Fruit fly (Drosophila melanogaster) whole organism, embryonic: ENCODE results near the gene CG6028.

ENCODE experiments used
- Atf-2 ChIP-seq: fragments of 200-800 bp; sonication (Bioruptor generic); optimal IDR thresholded peaks from 2 replicates; lab custom pipeline; 2016; ENCODE audit warnings: missing biosample characterization, missing genetic modification characterization
- CG1024 ChIP-seq: fragments of 200-800 bp; sonication (Bioruptor generic); IDR thresholded peaks from 2 replicates; pipeline ENCODE4 v1.3.6; 2022; ENCODE audit warnings: missing biosample characterization, missing genetic modification characterization
- CG10462 ChIP-seq: fragments of 200-800 bp; sonication (Bioruptor generic); optimal IDR thresholded peaks from 2 replicates; lab custom pipeline; 2016; ENCODE audit warnings: missing biosample characterization, missing genetic modification characterization
- CG12299 ChIP-seq: fragments of 200-800 bp; sonication (Bioruptor generic); optimal IDR thresholded peaks from 2 replicates; lab custom pipeline; 2018; ENCODE audit warnings: missing biosample characterization, mild to moderate bottlenecking, missing genetic modification characterization
- CG1233 ChIP-seq: fragments of 200-800 bp; sonication (Bioruptor generic); optimal IDR thresholded peaks from 4 replicates; lab custom pipeline; 2018; ENCODE audit warnings: missing biosample characterization, mild to moderate bottlenecking, missing genetic modification characterization
- CG14441 ChIP-seq: fragments of 200-800 bp; sonication (Bioruptor generic); IDR thresholded peaks from 2 replicates; pipeline ENCODE4 v1.3.6; 2022; ENCODE audit warnings: missing biosample characterization, missing genetic modification characterization
- CG15269 ChIP-seq: fragments of 200-800 bp; sonication (Bioruptor generic); optimal IDR thresholded peaks from 2 replicates; lab custom pipeline; 2018; ENCODE audit warnings: missing biosample characterization, mild to moderate bottlenecking, missing genetic modification characterization, moderate library complexity
- CG15601 ChIP-seq: fragments of 200-800 bp; sonication (Bioruptor generic); optimal IDR thresholded peaks from 3 replicates; lab custom pipeline; 2019; ENCODE audit warnings: missing biosample characterization, mild to moderate bottlenecking, missing genetic modification characterization, moderate library complexity
- CG16779 ChIP-seq: fragments of 200-800 bp; sonication (Bioruptor generic); IDR thresholded peaks from 2 replicates; pipeline ENCODE4 v1.3.6; 2022; ENCODE audit warnings: missing biosample characterization, missing genetic modification characterization
- CG17568 ChIP-seq: fragments of 200-800 bp; sonication (Bioruptor generic); optimal IDR thresholded peaks from 2 replicates; lab custom pipeline; 2018; ENCODE audit warnings: missing biosample characterization, mild to moderate bottlenecking, missing genetic modification characterization, moderate library complexity
- CG17912 ChIP-seq: fragments of 200-800 bp; sonication (Bioruptor generic); optimal IDR thresholded peaks from 2 replicates; lab custom pipeline; 2018; ENCODE audit warnings: missing biosample characterization, mild to moderate bottlenecking, missing genetic modification characterization
- CG18764 ChIP-seq: fragments of 200-800 bp; sonication (Bioruptor generic); optimal IDR thresholded peaks from 3 replicates; lab custom pipeline; 2016; ENCODE audit warnings: missing biosample characterization, missing genetic modification characterization
- CG3163 ChIP-seq: fragments of 200-800 bp; sonication (Bioruptor generic); optimal IDR thresholded peaks from 3 replicates; lab custom pipeline; 2016; ENCODE audit warnings: missing biosample characterization, missing genetic modification characterization
- CG32767 ChIP-seq: fragments of 200-800 bp; sonication (Bioruptor generic); IDR thresholded peaks from 2 replicates; pipeline ENCODE4 v1.3.6; 2022; ENCODE audit warnings: missing biosample characterization, missing genetic modification characterization
- CG4617 ChIP-seq: fragments of 200-800 bp; sonication (Bioruptor generic); optimal IDR thresholded peaks from 3 replicates; lab custom pipeline; 2016; ENCODE audit warnings: missing biosample characterization, missing genetic modification characterization, borderline replicate concordance
- CG6689 ChIP-seq: fragments of 200-800 bp; sonication (Bioruptor generic); IDR thresholded peaks from 2 replicates; pipeline ENCODE4 v1.3.6; 2022; ENCODE audit warnings: missing biosample characterization, missing genetic modification characterization
- CG7963 ChIP-seq: fragments of 200-800 bp; sonication (Bioruptor generic); IDR thresholded peaks from 3 replicates; pipeline ENCODE4 v1.3.6; 2022; ENCODE audit warnings: missing biosample characterization, missing genetic modification characterization; ENCODE audit not compliant: partially characterized antibody
- CG9727 ChIP-seq: fragments of 200-800 bp; sonication (Bioruptor generic); optimal IDR thresholded peaks from 3 replicates; lab custom pipeline; 2017; ENCODE audit warnings: missing biosample characterization, mild to moderate bottlenecking, missing genetic modification characterization
- CG9797 ChIP-seq: fragments of 200-800 bp; sonication (Bioruptor generic); optimal IDR thresholded peaks from 3 replicates; lab custom pipeline; 2018; ENCODE audit warnings: missing biosample characterization, mild to moderate bottlenecking, missing genetic modification characterization
- CHES-1-like ChIP-seq: fragments of 200-800 bp; sonication (Bioruptor generic); optimal IDR thresholded peaks from 2 replicates; lab custom pipeline; 2016; ENCODE audit warnings: missing biosample characterization, missing genetic modification characterization
- Camta ChIP-seq: fragments of 200-800 bp; sonication (Bioruptor generic); optimal IDR thresholded peaks from 2 replicates; lab custom pipeline; 2016; ENCODE audit warnings: missing biosample characterization, missing genetic modification characterization
- Dbx ChIP-seq: fragments of 200-800 bp; sonication (Bioruptor generic); IDR thresholded peaks from 3 replicates; pipeline ENCODE4 v1.3.6; 2022; ENCODE audit warnings: missing biosample characterization, missing genetic modification characterization
- Dip2 ChIP-seq: fragments of 200-800 bp; sonication (Bioruptor generic); IDR thresholded peaks from 2 replicates; pipeline ENCODE4 v1.3.6; 2022; ENCODE audit warnings: missing biosample characterization, missing genetic modification characterization
- Doc3 ChIP-seq: fragments of 200-800 bp; sonication (Bioruptor generic); IDR thresholded peaks from 3 replicates; pipeline ENCODE4 v1.3.6; 2022; ENCODE audit warnings: missing biosample characterization, missing genetic modification characterization; ENCODE audit not compliant: partially characterized antibody
- Drgx ChIP-seq: fragments of 200-800 bp; sonication (Bioruptor generic); IDR thresholded peaks from 2 replicates; pipeline ENCODE4 v1.3.6; 2022; ENCODE audit warnings: missing biosample characterization, missing genetic modification characterization
- Hand ChIP-seq: fragments of 200-800 bp; sonication (Bioruptor generic); optimal IDR thresholded peaks from 2 replicates; lab custom pipeline; 2017; ENCODE audit warnings: mild to moderate bottlenecking, missing biosample characterization, missing genetic modification reagents, missing genetic modification characterization
- Hr39 ChIP-seq: fragments of >200 bp; optimal IDR thresholded peaks from 2 replicates; lab custom pipeline; 2017
- Mrtf ChIP-seq: fragments of 200-800 bp; sonication (Bioruptor generic); IDR thresholded peaks from 3 replicates; pipeline ENCODE4 v1.3.6; 2022; ENCODE audit warnings: missing biosample characterization, missing genetic modification characterization
- Neu2 ChIP-seq: fragments of 200-800 bp; sonication (Bioruptor generic); optimal IDR thresholded peaks from 3 replicates; lab custom pipeline; 2016; ENCODE audit warnings: missing biosample characterization, missing genetic modification characterization, borderline replicate concordance
- Oaz ChIP-seq: fragments of 200-800 bp; sonication (Bioruptor generic); IDR thresholded peaks from 2 replicates; pipeline ENCODE4 v1.3.6; 2022; ENCODE audit warnings: missing biosample characterization, missing genetic modification characterization
- bigmax ChIP-seq: fragments of 200-800 bp; sonication (Bioruptor generic); optimal IDR thresholded peaks from 2 replicates; lab custom pipeline; 2018; ENCODE audit warnings: missing biosample characterization, mild to moderate bottlenecking, missing genetic modification characterization
- chm ChIP-seq: fragments of 200-800 bp; sonication (Bioruptor generic); IDR thresholded peaks from 2 replicates; pipeline ENCODE4 v1.3.6; 2022; ENCODE audit warnings: missing biosample characterization, missing genetic modification characterization
- dan ChIP-seq: fragments of 200-800 bp; sonication (Bioruptor generic); IDR thresholded peaks from 2 replicates; pipeline ENCODE4 v1.3.6; 2022; ENCODE audit warnings: missing biosample characterization, missing genetic modification characterization
- eyg ChIP-seq: fragments of 200-800 bp; sonication (Bioruptor generic); optimal IDR thresholded peaks from 3 replicates; lab custom pipeline; 2016; ENCODE audit warnings: missing biosample characterization, missing genetic modification characterization
- fd3F ChIP-seq: fragments of 200-800 bp; sonication (Bioruptor generic); optimal IDR thresholded peaks from 2 replicates; lab custom pipeline; 2018; ENCODE audit warnings: missing biosample characterization, mild to moderate bottlenecking, missing genetic modification characterization, moderate library complexity
- fd64A ChIP-seq: fragments of 200-800 bp; sonication (Bioruptor generic); optimal IDR thresholded peaks from 3 replicates; lab custom pipeline; 2018; ENCODE audit warnings: missing biosample characterization, mild to moderate bottlenecking, missing genetic modification characterization
- fd96Cb ChIP-seq: fragments of 200-800 bp; sonication (Bioruptor generic); optimal IDR thresholded peaks from 2 replicates; lab custom pipeline; 2018; ENCODE audit warnings: missing biosample characterization, mild to moderate bottlenecking, missing genetic modification characterization, moderate library complexity
- gcm ChIP-seq: fragments of 200-800 bp; sonication (Bioruptor generic); optimal IDR thresholded peaks from 2 replicates; lab custom pipeline; 2019; ENCODE audit warnings: missing biosample characterization, mild to moderate bottlenecking, missing genetic modification characterization, moderate library complexity
- gcm2 ChIP-seq: fragments of 200-800 bp; sonication (Bioruptor generic); optimal IDR thresholded peaks from 2 replicates; lab custom pipeline; 2016; ENCODE audit warnings: missing biosample characterization, missing genetic modification characterization
- gro ChIP-seq: fragments of 200-800 bp; sonication (Bioruptor generic); optimal IDR thresholded peaks from 2 replicates; lab custom pipeline; 2016; ENCODE audit warnings: missing biosample characterization, missing genetic modification characterization
- hth ChIP-seq: fragments of >200 bp; optimal IDR thresholded peaks from 2 replicates; lab custom pipeline; 2017; ENCODE audit warnings: inconsistent platforms
- kni ChIP-seq: fragments of 200-800 bp; sonication (Bioruptor generic); optimal IDR thresholded peaks from 3 replicates; lab custom pipeline; 2017; ENCODE audit warnings: mild to moderate bottlenecking, missing biosample characterization, missing genetic modification reagents, missing genetic modification characterization
- luna ChIP-seq: fragments of 200-800 bp; sonication (Bioruptor generic); optimal IDR thresholded peaks from 2 replicates; lab custom pipeline; 2016; ENCODE audit warnings: missing biosample characterization, missing genetic modification characterization
- sisA ChIP-seq: fragments of 200-800 bp; sonication (Bioruptor generic); IDR thresholded peaks from 2 replicates; pipeline ENCODE4 v1.3.6; 2022; ENCODE audit warnings: missing biosample characterization, missing genetic modification characterization
- slbo ChIP-seq: fragments of 200-800 bp; sonication (Bioruptor generic); IDR thresholded peaks from 2 replicates; pipeline ENCODE4 v1.3.6; 2022; ENCODE audit warnings: missing biosample characterization, missing genetic modification characterization
- ssp ChIP-seq: fragments of 200-800 bp; sonication (Bioruptor generic); IDR thresholded peaks from 2 replicates; pipeline ENCODE4 v1.3.6; 2022; ENCODE audit warnings: missing biosample characterization, missing genetic modification characterization
- tna ChIP-seq: fragments of 200-800 bp; sonication (Bioruptor generic); IDR thresholded peaks from 2 replicates; pipeline ENCODE4 v1.3.6; 2022; ENCODE audit warnings: missing biosample characterization, missing genetic modification characterization; ENCODE audit not compliant: partially characterized antibody
- wor ChIP-seq: fragments of 200-800 bp; sonication (Bioruptor generic); IDR thresholded peaks from 2 replicates; pipeline ENCODE4 v1.3.6; 2022; ENCODE audit warnings: missing biosample characterization, missing genetic modification characterization
- yki ChIP-seq: fragments of >200 bp; optimal IDR thresholded peaks from 3 replicates; lab custom pipeline; 2018
- zen2 ChIP-seq: fragments of 200-800 bp; sonication (Bioruptor generic); IDR thresholded peaks from 3 replicates; pipeline ENCODE4 v1.3.6; 2022; ENCODE audit warnings: missing biosample characterization, missing genetic modification characterization; ENCODE audit not compliant: partially characterized antibody
- zfh2 ChIP-seq: fragments of 200-800 bp; sonication (Bioruptor generic); optimal IDR thresholded peaks from 2 replicates; lab custom pipeline; 2016; ENCODE audit warnings: missing biosample characterization, missing genetic modification characterization

Gene CG6028

dm6 chr3R:22049134-22049796 lies 24.0 kb upstream of the CG6028 start (continued):
- TF ChIP-seq CG4617 (GFP tag; lab: Kevin White, UChicago) (peak; percentile 39), Dbx (peak; percentile 81), gro (GFP tag; lab: Kevin White, UChicago) (peak; percentile 82), CG32767 (GFP tag; lab: Robert Waterston, UW) (peak; percentile 73), chm (GFP tag; lab: Robert Waterston, UW) (peak; percentile 88), luna (no peak), CHES-1-like (GFP tag; lab: Kevin White, UChicago) (peak; percentile 68), zfh2 (GFP tag; lab: Kevin White, UChicago) (peak; percentile 34), CG3163 (GFP tag; lab: Kevin White, UChicago) (peak; percentile 32), CG15601 (peak; percentile 58), sisA (GFP tag; lab: Robert Waterston, UW) (peak; percentile 87), CG1024 (GFP tag; lab: Robert Waterston, UW) (peak; percentile 51), CG6689 (peak; percentile 84), zen2 (GFP tag; lab: Robert Waterston, UW) (no peak), fd64A (GFP tag; lab: Kevin White, UChicago) (peak; percentile 67), fd96Cb (tag; lab: Kevin White, UChicago) (peak; percentile 83), wor (GFP tag; lab: Robert Waterston, UW) (peak; percentile 70), CG17912 (GFP tag; lab: Kevin White, UChicago) (peak; percentile 7), Drgx (GFP tag; lab: Robert Waterston, UW) (peak; percentile 85), CG16779 (GFP tag; lab: Robert Waterston, UW) (peak; percentile 63; the same call in 1 of the 2 replicates), CG14441 (GFP tag; lab: Robert Waterston, UW) (peak; percentile 84), ssp (GFP tag; lab: Robert Waterston, UW) (no peak; the same call in 1 of the 2 replicates), CG9797 (GFP tag; lab: Kevin White, UChicago) (no peak), Doc3 (GFP tag; lab: Robert Waterston, UW) (no peak), Mrtf (GFP tag; lab: Robert Waterston, UW) (peak; percentile 62; the same call in 1 of the 3 replicates), CG9727 (GFP tag; lab: Kevin White, UChicago) (peak; percentile 80), fd3F (peak; percentile 78), CG1233 (GFP tag; lab: Kevin White, UChicago) (peak; percentile 74), gcm (GFP tag; lab: Kevin White, UChicago) (peak; percentile 81), CG15269 (peak; percentile 84), kni (GFP tag; lab: Kevin White, UChicago) (no peak), Camta (peak; percentile 69), CG18764 (GFP tag; lab: Kevin White, UChicago) (peak; percentile 55), slbo (peak; percentile 84), Oaz (GFP tag; lab: Robert Waterston, UW) (peak; percentile 64), CG17568 (GFP tag; lab: Kevin White, UChicago) (peak; percentile 62), CG7963 (GFP tag; lab: Robert Waterston, UW) (no peak), eyg (GFP tag; lab: Kevin White, UChicago) (peak; percentile 74), tna (GFP tag; lab: Robert Waterston, UW) (no peak), CG10462 (GFP tag; lab: Kevin White, UChicago) (peak; percentile 56), Hr39 (lab: Kevin White, UChicago) (no peak), Dip2 (GFP tag; lab: Robert Waterston, UW) (no peak), gcm2 (GFP tag; lab: Kevin White, UChicago) (peak; percentile 6), Atf-2 (peak; percentile 39), dan (GFP tag; lab: Robert Waterston, UW) (no peak), Neu2 (GFP tag; lab: Kevin White, UChicago) (no peak), yki (lab: Kevin White, UChicago) (no peak), bigmax (GFP tag; lab: Kevin White, UChicago) (no peak), Hand (GFP tag; lab: Kevin White, UChicago) (peak; percentile 82), hth (lab: Kevin White, UChicago) (no peak), CG12299 (peak; percentile 62)
